Worm (Caenorhabditis elegans) whole organism, L4/young adult: Measurements from ENCODE around the gene F55A4.7.

Source experiments
- W03F9.2 ChIP-seq: fragments of 150-350 bp; optimal IDR thresholded peaks from 2 replicates; lab custom pipeline; 2014; ENCODE audit warnings: missing biosample characterization, missing genetic modification characterization
- dao-5 ChIP-seq: sonication (generic microtip); optimal IDR thresholded peaks from 2 replicates; lab custom pipeline; 2016; ENCODE audit warnings: missing genotype, missing genetic modification characterization, moderate library complexity, missing compliant biosample characterization
- him-1 ChIP-seq: sonication (generic microtip); optimal IDR thresholded peaks from 2 replicates; lab custom pipeline; 2016; ENCODE audit warnings: missing genotype, missing genetic modification reagents, missing genetic modification characterization, missing compliant biosample characterization

ce11 chrX:1044327-1044726, 6.1 kb upstream of the F55A4.7 start:
- TF ChIP-seq him-1 (tag; lab: Kevin White, UChicago) (no peak), dao-5 (tag; lab: Kevin White, UChicago) (no peak), W03F9.2 (tag; lab: Kevin White, UChicago) (no peak)
